Fruit fly (Drosophila melanogaster): ENCODE data around the gene CG15211.

CG15211 gene

DNA sequence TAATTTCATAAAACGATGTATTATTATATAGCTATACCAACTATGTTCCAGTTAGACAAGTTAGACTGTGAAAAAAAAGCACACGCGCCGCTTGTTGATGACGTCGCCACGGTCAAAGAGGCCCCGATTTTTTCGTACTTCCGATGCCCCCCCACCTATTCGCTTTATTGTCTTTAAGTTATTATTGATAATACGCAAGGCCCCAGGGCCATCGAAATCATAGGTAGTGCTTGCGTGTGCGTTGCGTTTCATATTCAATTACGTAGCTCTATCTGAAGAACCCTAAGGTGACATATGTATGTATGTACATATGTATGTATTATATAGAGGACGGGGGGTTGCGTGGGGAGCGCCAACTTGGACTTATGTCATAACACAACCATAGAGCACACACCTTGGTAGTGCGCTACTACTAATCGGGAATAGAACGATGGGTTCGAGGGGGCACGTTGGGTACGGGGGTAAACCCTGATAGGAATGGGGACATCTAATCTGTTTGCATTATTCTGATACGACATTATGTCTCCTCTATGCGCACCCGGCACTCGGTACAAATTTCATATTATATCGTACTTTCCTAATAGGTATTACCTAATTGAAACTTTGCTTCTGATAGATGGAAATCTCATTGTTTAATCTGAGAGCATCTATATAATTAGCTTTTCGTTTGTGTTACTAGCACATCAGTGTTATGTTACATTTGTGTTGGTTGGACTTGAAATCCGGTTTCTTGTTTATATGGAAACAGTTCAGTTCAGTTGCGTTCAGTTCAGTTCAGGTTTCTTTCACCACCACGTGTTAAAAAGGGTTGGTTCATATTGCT, 32.5 kb upstream of the CG15211 start (continued):
- TF ChIP-seq pan (optimal IDR thresholded peaks at IDR 0.05) (no peak), pan (GFP tag; optimal IDR thresholded peaks at IDR 0.05 in 1 of 2, IDR thresholded peaks at IDR 0.05 in 1 of 2) (no peak), Med (GFP tag) (peak; percentile 57), YL-1 (GFP tag; optimal IDR thresholded peaks at IDR 0.05) (no peak), CG2120 (GFP tag; optimal IDR thresholded peaks at IDR 0.05) (no peak), NC2β (GFP tag; optimal IDR thresholded peaks at IDR 0.05) (no peak), psq (GFP tag; optimal IDR thresholded peaks at IDR 0.05) (no peak), chinmo (GFP tag; IDR thresholded peaks at IDR 0.05; ENCODE audit: partially characterized antibody) (peak; percentile 58; the same call in 1 of the 4 replicates), crp (GFP tag; optimal IDR thresholded peaks at IDR 0.05) (no peak), usp (GFP tag; optimal IDR thresholded peaks at IDR 0.05) (no peak), sqz (GFP tag; optimal IDR thresholded peaks at IDR 0.05) (no peak), unc-4 (GFP tag; IDR thresholded peaks at IDR 0.05; ENCODE audit: partially characterized antibody) (no peak), ERR (GFP tag; optimal IDR thresholded peaks at IDR 0.05) (no peak), Aef1 (GFP tag; IDR thresholded peaks at IDR 0.05) (no peak), CG8290 (GFP tag; optimal IDR thresholded peaks at IDR 0.05) (no peak), CG8290 (tag; optimal IDR thresholded peaks at IDR 0.05) (peak in 1 of 2 experiments; percentile 45), pros (GFP tag; optimal IDR thresholded peaks at IDR 0.05) (no peak), hbn (GFP tag; IDR thresholded peaks at IDR 0.05; ENCODE audit: partially characterized antibody) (no peak), CG17802 (tag; optimal IDR thresholded peaks at IDR 0.05) (no peak), CG3407 (GFP tag; optimal IDR thresholded peaks at IDR 0.05) (no peak), Oaz (GFP tag; IDR thresholded peaks at IDR 0.05) (no peak), Pdp1 (GFP tag; optimal IDR thresholded peaks at IDR 0.05) (peak in 1 of 2 experiments; percentile 99), sd (tag; optimal IDR thresholded peaks at IDR 0.05) (peak; percentile 44), Asciz (GFP tag; optimal IDR thresholded peaks at IDR 0.05) (no peak), CG18599 (GFP tag; optimal IDR thresholded peaks at IDR 0.05) (peak; percentile 41), Sry-δ (GFP tag; optimal IDR thresholded peaks at IDR 0.05) (no peak), Nf-YA (GFP tag; IDR thresholded peaks at IDR 0.05) (no peak), Hr3 (GFP tag; optimal IDR thresholded peaks at IDR 0.05) (no peak), CG4707 (GFP tag; optimal IDR thresholded peaks at IDR 0.05) (no peak), CG34422 (GFP tag; IDR thresholded peaks at IDR 0.05) (no peak), dm (GFP tag; optimal IDR thresholded peaks at IDR 0.05) (no peak), CG14860 (GFP tag; IDR thresholded peaks at IDR 0.05; ENCODE audit: partially characterized antibody) (no peak), Bteb2 (GFP tag; optimal IDR thresholded peaks at IDR 0.05) (no peak), CG17385 (GFP tag; optimal IDR thresholded peaks at IDR 0.05) (no peak), Fer1 (GFP tag; optimal IDR thresholded peaks at IDR 0.05) (no peak), CG13123 (GFP tag; optimal IDR thresholded peaks at IDR 0.05) (no peak), Awh (GFP tag; IDR thresholded peaks at IDR 0.05) (no peak), Dref (GFP tag; IDR thresholded peaks at IDR 0.05) (no peak), pum (GFP tag; optimal IDR thresholded peaks at IDR 0.05) (no peak), gcm2 (GFP tag; optimal IDR thresholded peaks at IDR 0.05) (no peak), CG18262 (tag; optimal IDR thresholded peaks at IDR 0.05) (no peak), klu (GFP tag; IDR thresholded peaks at IDR 0.05) (no peak), knrl (GFP tag; IDR thresholded peaks at IDR 0.05; ENCODE audit: partially characterized antibody) (no peak), Hmr (GFP tag; optimal IDR thresholded peaks at IDR 0.05) (no peak), Nf-YB (GFP tag; optimal IDR thresholded peaks at IDR 0.05) (no peak), CG33557 (GFP tag; optimal IDR thresholded peaks at IDR 0.05) (no peak), CG7963 (GFP tag; IDR thresholded peaks at IDR 0.05; ENCODE audit: partially characterized antibody) (no peak), twi (tag; optimal IDR thresholded peaks at IDR 0.05) (no peak), sob (GFP tag; IDR thresholded peaks at IDR 0.05) (0 out of 2 replicates have a peak, but pooled peaks have one; percentile 12)
